Worm (Caenorhabditis elegans) whole organism, young adult: ENCODE data around the gene Y97E10C.1.

Experiments used
- ama-1 ChIP-seq, 3 experiments: fragments of 150-350 bp in 1 of 3; sonication (generic microtip) in 2 of 3; optimal IDR thresholded peaks; 2 replicates each; lab custom pipeline; 2014 to 2018; ENCODE audit warnings: missing biosample characterization in 2 of 3, missing genetic modification characterization in 2 of 3, missing genetic modification reagents in 2 of 3
- lin-26 ChIP-seq: fragments of 200-800 bp; sonication (Bioruptor generic); IDR thresholded peaks from 2 replicates; pipeline ENCODE4 v1.3.6; 2022; ENCODE audit warnings: missing genetic modification reagents, missing genetic modification characterization, missing compliant biosample characterization
- sea-2 ChIP-seq: fragments of 200-800 bp; sonication (Bioruptor generic); IDR thresholded peaks from 2 replicates; pipeline ENCODE4 v1.3.6; 2022; ENCODE audit warnings: missing genetic modification characterization, missing compliant biosample characterization

DNA sequence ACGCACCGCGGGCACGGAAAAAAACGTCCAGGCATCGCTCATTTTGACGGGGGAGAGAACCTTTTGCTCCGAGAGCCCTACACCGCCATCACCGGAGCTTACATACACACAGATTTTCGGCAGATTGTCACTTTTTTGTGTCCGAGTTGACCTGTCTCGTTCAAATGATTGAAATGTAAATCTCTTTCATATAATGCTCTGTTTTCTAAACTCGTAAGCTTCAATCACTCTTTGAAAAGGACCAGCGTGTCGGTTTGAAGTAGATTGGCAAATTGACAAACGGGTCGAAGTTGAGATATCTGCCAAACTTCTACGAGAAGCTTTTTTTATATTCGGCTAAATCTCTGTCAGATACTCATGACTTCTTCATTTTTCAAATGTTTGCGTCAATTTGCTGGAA is 18.5 kb downstream of the Y97E10C.1 start:
- no peak for TF ChIP-seq ama-1 (optimal IDR thresholded peaks at IDR 0.05; lab: Kevin White, UChicago)
- no peak for TF ChIP-seq ama-1 (GFP tag; optimal IDR thresholded peaks at IDR 0.05; lab: Kevin White, UChicago)
- no peak for TF ChIP-seq sea-2 (GFP tag; lab: Robert Waterston, UW)
- no peak for TF ChIP-seq lin-26 (GFP tag; lab: Robert Waterston, UW)
